Fruit fly (Drosophila melanogaster): ENCODE data around the gene CG42713.

The CG42713 gene

DNA sequence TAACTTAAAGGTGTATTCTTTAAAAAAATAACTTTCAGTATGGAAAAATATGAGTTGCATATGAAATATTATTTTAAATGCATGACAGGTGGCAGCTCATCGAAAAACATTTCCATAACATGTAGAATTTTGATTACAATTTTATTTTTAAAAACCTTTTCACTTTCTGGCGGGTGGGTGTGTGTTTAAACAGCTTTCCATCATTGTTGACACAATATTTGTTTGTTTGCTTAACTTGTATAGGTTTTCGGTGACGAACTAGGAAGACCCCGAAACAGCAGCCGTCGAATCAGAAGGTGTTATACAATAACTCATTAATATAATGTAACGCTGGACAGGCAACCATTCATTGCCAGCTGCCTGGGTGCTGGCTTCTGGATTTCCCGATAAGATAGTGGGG lies 31.4 kb upstream of the CG42713 start (continued):
- TF ChIP-seq CG3838 (GFP tag; optimal IDR thresholded peaks at IDR 0.05) (no peak), CG9876 (GFP tag; optimal IDR thresholded peaks at IDR 0.05) (no peak), CG12219 (GFP tag; optimal IDR thresholded peaks at IDR 0.05) (peak; percentile 8), ftz-f1 (GFP tag; optimal IDR thresholded peaks at IDR 0.05) (no peak), stc (GFP tag; IDR thresholded peaks at IDR 0.05) (no peak), caup (GFP tag; optimal IDR thresholded peaks at IDR 0.05; ENCODE audit: severe bottlenecking) (peak; percentile 32), Awh (GFP tag; IDR thresholded peaks at IDR 0.05) (peak; percentile 49; the same call in 1 of the 2 replicates), CG10654 (GFP tag; optimal IDR thresholded peaks at IDR 0.05) (no peak), Nf-YB (GFP tag; optimal IDR thresholded peaks at IDR 0.05) (peak; percentile 10), ato (GFP tag; IDR thresholded peaks at IDR 0.05; ENCODE audit: partially characterized antibody) (no peak), Hr39 (optimal IDR thresholded peaks at IDR 0.05) (no peak), lbe (GFP tag; optimal IDR thresholded peaks at IDR 0.05) (peak; percentile 73), CG11456 (GFP tag; IDR thresholded peaks at IDR 0.05) (no peak), CG4617 (GFP tag; optimal IDR thresholded peaks at IDR 0.05; ENCODE audit: borderline replicate concordance) (no peak), Gsc (GFP tag; IDR thresholded peaks at IDR 0.05) (no peak), ham (GFP tag; IDR thresholded peaks at IDR 0.05) (no peak), pita (GFP tag; optimal IDR thresholded peaks at IDR 0.05) (no peak), Doc2 (GFP tag; IDR thresholded peaks at IDR 0.05) (no peak), CG11085 (GFP tag; IDR thresholded peaks at IDR 0.05) (no peak), CG13296 (GFP tag; optimal IDR thresholded peaks at IDR 0.05) (no peak), CG14710 (tag; optimal IDR thresholded peaks at IDR 0.05) (peak; percentile 36), gsb-n (tag; optimal IDR thresholded peaks at IDR 0.05) (peak; percentile 11), CG4404 (GFP tag; IDR thresholded peaks at IDR 0.05) (no peak), CG9437 (GFP tag; optimal IDR thresholded peaks at IDR 0.05) (no peak), eyg (GFP tag; optimal IDR thresholded peaks at IDR 0.05) (no peak), HLHmδ (GFP tag; optimal IDR thresholded peaks at IDR 0.05) (peak; percentile 8), lola (GFP tag; optimal IDR thresholded peaks at IDR 0.05) (peak in 1 of 3 experiments; percentile 19), mam (GFP tag; optimal IDR thresholded peaks at IDR 0.05) (no peak), bigmax (GFP tag; optimal IDR thresholded peaks at IDR 0.05) (no peak), Spps (tag; optimal IDR thresholded peaks at IDR 0.05) (peak; percentile 46), onecut (GFP tag; IDR thresholded peaks at IDR 0.05) (peak; percentile 30), CG9817 (tag; optimal IDR thresholded peaks at IDR 0.05) (no peak), gro (GFP tag; optimal IDR thresholded peaks at IDR 0.05) (no peak), CG7987 (GFP tag; optimal IDR thresholded peaks at IDR 0.05) (peak; percentile 54), ATbp (GFP tag; optimal IDR thresholded peaks at IDR 0.05) (peak; percentile 76), mirr (GFP tag; optimal IDR thresholded peaks at IDR 0.05) (no peak), dati (GFP tag; IDR thresholded peaks at IDR 0.05) (no peak), Sox100B (GFP tag; optimal IDR thresholded peaks at IDR 0.05) (peak; percentile 7), CG11723 (GFP tag; optimal IDR thresholded peaks at IDR 0.05) (peak; percentile 5), Jarid2 (GFP tag; optimal IDR thresholded peaks at IDR 0.05) (peak; percentile 18), otp (GFP tag; IDR thresholded peaks at IDR 0.05) (0 out of 3 replicates have a peak, but pooled peaks have one; percentile 30), Fer1 (GFP tag; optimal IDR thresholded peaks at IDR 0.05) (peak; percentile 14), CG10209 (GFP tag; optimal IDR thresholded peaks at IDR 0.05) (peak; percentile 36), MTF-1 (GFP tag; optimal IDR thresholded peaks at IDR 0.05; ENCODE audit: borderline replicate concordance) (peak; percentile 45), CG1529 (GFP tag; optimal IDR thresholded peaks at IDR 0.05) (peak; percentile 29), CG7928 (GFP tag; optimal IDR thresholded peaks at IDR 0.05) (no peak), CG17361 (GFP tag; IDR thresholded peaks at IDR 0.05) (no peak), Side (GFP tag; optimal IDR thresholded peaks at IDR 0.05) (peak; percentile 9), aop (GFP tag; IDR thresholded peaks at IDR 0.05) (no peak), Fer3 (tag; optimal IDR thresholded peaks at IDR 0.05) (peak; percentile 23), CG4820 (GFP tag; optimal IDR thresholded peaks at IDR 0.05) (no peak)

Measured in whole organism, embryonic.